Worm (Caenorhabditis elegans) whole organism, midembryonic: ENCODE results near the gene Y47D7A.6.

Source experiments
- T22C8.4 ChIP-seq: fragments of 200-800 bp; sonication (Bioruptor generic); IDR thresholded peaks from 2 replicates; pipeline ENCODE4 v1.3.6; 2022; ENCODE audit warnings: missing genetic modification characterization, missing compliant biosample characterization
- cog-1 ChIP-seq: sonication (generic microtip); optimal IDR thresholded peaks from 2 replicates; lab custom pipeline; 2016; ENCODE audit warnings: missing genetic modification characterization, missing compliant biosample characterization
- flt-1 ChIP-seq: fragments of 200-800 bp; sonication (Bioruptor generic); IDR thresholded peaks from 2 replicates; pipeline ENCODE4 v1.3.6; 2022; ENCODE audit warnings: missing genetic modification characterization, missing compliant biosample characterization
- klf-2 ChIP-seq: fragments of 200-800 bp; sonication (Bioruptor generic); conservative IDR thresholded peaks from 2 replicates; pipeline ENCODE4 v1.3.6; 2022; ENCODE audit warnings: missing genetic modification reagents, missing genetic modification characterization, missing compliant biosample characterization
- med-1 ChIP-seq: sonication (generic microtip); optimal IDR thresholded peaks from 2 replicates; lab custom pipeline; 2017; ENCODE audit warnings: missing genetic modification characterization, mild to moderate bottlenecking, missing compliant biosample characterization, antibody characterized with exemption, missing genetic modification reagents; ENCODE audit not compliant: insufficient read depth
- ref-1 ChIP-seq: fragments of 200-800 bp; sonication (Bioruptor generic); conservative IDR thresholded peaks from 2 replicates; pipeline ENCODE4 v1.3.6; 2022; ENCODE audit warnings: missing genetic modification reagents, missing genetic modification characterization, missing compliant biosample characterization
- tab-1 ChIP-seq: fragments of 200-800 bp; sonication (Bioruptor generic); IDR thresholded peaks from 2 replicates; pipeline ENCODE4 v1.3.6; 2022; ENCODE audit warnings: missing genetic modification characterization, missing compliant biosample characterization
- ztf-23 ChIP-seq: fragments of 200-800 bp; sonication (Bioruptor generic); IDR thresholded peaks from 2 replicates; pipeline ENCODE4 v1.3.6; 2022; ENCODE audit warnings: missing genetic modification reagents, missing genetic modification characterization, missing compliant biosample characterization
- ztf-29 ChIP-seq: fragments of 200-800 bp; sonication (Bioruptor generic); IDR thresholded peaks from 2 replicates; pipeline ENCODE4 v1.3.6; 2022; ENCODE audit warnings: missing genetic modification reagents, missing genetic modification characterization, missing compliant biosample characterization

The Y47D7A.6 gene

DNA sequence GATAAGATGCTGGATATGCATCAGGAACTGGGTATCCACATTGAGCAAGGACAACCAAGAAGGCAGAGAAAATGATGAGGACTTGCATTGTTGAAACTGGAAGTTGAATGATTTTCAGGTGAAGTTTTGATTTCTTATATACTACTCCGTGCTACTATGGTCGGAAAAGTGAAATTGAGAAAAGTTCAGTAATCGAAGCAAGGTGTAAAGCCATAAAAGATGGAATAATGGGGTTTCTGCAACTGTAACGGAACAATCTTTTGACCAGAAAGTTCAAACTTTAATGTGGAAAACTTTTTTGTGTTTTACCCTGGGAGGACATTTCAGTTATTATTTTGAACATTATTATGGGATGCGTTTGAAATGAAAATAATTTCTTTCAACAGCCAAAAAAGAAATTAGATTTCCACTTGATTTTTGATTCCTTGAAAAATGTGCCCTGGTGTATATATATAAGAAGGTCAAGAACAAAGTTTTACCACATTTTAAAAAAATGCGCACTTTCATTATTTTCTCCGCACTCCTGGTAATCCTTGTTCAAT, 5.9 kb upstream of the Y47D7A.6 start, which contains the start of the genes Y47D7A.9 and Y47D7A.19:
Gene Y47D7A.9, minus strand, starts transcription at position 101 of the 542 bp plus-strand sequence.
Gene Y47D7A.19, plus strand, starts transcription at position 492 of the 542 bp plus-strand sequence.
- TF ChIP-seq T22C8.4 (GFP tag; lab: Robert Waterston, UW) (no peak), cog-1 (tag; lab: Kevin White, UChicago) (no peak), tab-1 (GFP tag; lab: Robert Waterston, UW) (no peak), ztf-23 (GFP tag; lab: Robert Waterston, UW) (no peak), flt-1 (GFP tag; lab: Robert Waterston, UW) (no peak), med-1 (GFP tag; lab: Kevin White, UChicago) (no peak), ztf-29 (no peak), klf-2 (GFP tag; lab: Robert Waterston, UW) (no peak), ref-1 (GFP tag; lab: Robert Waterston, UW) (no peak)

- no peak for TF ChIP-seq cog-1 (tag; lab: Kevin White, UChicago)
- no peak for TF ChIP-seq tab-1 (GFP tag; lab: Robert Waterston, UW)
- TF ChIP-seq med-1 (GFP tag; lab: Kevin White, UChicago): no peak
- no peak for TF ChIP-seq flt-1 (GFP tag; lab: Robert Waterston, UW)
- TF ChIP-seq ztf-23 (GFP tag; lab: Robert Waterston, UW): no peak
- TF ChIP-seq ztf-29: no peak
- TF ChIP-seq klf-2 (GFP tag; lab: Robert Waterston, UW): no peak
- no peak for TF ChIP-seq T22C8.4 (GFP tag; lab: Robert Waterston, UW)
- no peak for TF ChIP-seq ref-1 (GFP tag; lab: Robert Waterston, UW)
Measured at ce11 chrV:4423087-4423486, 5.1 kb upstream of the Y47D7A.6 start.

DNA sequence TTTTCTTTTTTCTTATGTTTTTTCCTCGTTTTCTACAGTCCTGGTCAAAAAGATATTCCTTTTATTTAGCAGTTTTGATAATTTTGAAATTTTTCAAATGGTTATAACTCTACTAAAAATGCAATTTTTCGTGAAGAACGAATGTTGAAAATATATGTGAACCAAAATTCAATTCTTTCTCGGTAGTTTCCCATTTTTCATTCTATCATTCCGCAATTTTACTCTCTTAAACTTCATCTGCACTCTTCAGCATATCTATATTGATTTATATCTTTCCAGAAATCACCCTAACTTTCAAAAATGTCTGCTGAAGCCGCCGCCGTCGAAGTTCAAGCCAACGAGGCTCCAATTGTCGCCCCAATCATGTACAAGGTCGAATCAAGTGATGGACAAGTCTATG, 4.1 kb upstream of the Y47D7A.6 start, which contains the start of gene skr-7:
Gene skr-7, plus strand, starts transcription at position 301 of the 400 bp plus-strand sequence.
- TF ChIP-seq cog-1 (tag; lab: Kevin White, UChicago) (no peak), med-1 (GFP tag; lab: Kevin White, UChicago) (no peak), ztf-23 (GFP tag; lab: Robert Waterston, UW) (no peak), T22C8.4 (GFP tag; lab: Robert Waterston, UW) (no peak), tab-1 (GFP tag; lab: Robert Waterston, UW) (no peak)

DNA sequence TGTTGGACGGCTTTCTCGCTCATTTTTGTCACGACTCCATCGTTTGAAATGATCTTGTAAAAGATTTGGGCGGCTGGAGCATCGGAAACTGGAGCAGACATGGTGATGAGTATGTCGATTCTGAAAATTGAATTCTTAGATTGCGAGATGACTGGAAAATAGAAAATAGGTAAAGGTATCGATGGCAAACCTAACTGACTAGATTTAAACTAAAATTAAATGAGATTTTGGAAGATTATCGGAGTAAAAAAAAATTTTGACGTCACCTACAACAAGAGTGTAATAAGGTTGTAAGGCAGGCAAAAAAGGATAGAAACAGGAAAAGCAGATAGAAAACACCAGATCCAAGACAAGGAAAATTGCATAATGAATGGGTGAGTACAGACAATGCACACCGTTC, 3.5 kb upstream of the Y47D7A.6 start, which contains the start of gene skr-14:
Gene skr-14, minus strand, starts transcription at position 101 of the 400 bp plus-strand sequence.
- no peak for TF ChIP-seq cog-1 (tag; lab: Kevin White, UChicago)
- no peak for TF ChIP-seq ztf-29
- no peak for TF ChIP-seq ref-1 (GFP tag; lab: Robert Waterston, UW)
- no peak for TF ChIP-seq flt-1 (GFP tag; lab: Robert Waterston, UW)
- TF ChIP-seq tab-1 (GFP tag; lab: Robert Waterston, UW): no peak
- no peak for TF ChIP-seq med-1 (GFP tag; lab: Kevin White, UChicago)
- no peak for TF ChIP-seq klf-2 (GFP tag; lab: Robert Waterston, UW)
- TF ChIP-seq ztf-23 (GFP tag; lab: Robert Waterston, UW): no peak
- TF ChIP-seq T22C8.4 (GFP tag; lab: Robert Waterston, UW): no peak

DNA sequence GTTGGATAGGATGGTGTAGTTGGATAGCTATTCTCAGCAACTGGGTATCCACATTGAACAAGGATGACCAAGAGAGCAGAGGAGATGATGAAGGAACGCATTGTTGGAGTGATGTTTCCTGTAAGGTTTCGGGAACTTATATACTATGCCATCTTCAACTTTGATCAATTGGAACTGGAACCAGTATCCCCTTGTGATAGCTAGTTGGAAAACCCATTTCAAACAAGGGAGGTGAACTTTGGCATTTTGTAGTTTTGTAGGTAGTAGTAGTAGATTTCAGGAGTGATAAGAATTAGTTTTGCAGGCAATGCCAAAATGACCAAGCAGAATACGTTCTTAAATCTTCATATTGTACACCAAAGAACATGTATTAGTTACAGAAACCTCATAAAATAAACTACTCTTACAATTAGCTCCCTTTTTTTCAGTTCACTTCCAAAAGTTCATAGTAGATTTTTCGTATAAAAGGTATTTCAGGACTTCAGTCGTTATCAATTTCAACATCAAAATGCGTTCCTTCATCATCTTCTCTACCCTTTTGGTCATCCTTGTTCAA, 1.8 kb upstream of the Y47D7A.6 start, which contains the start of the genes Y47D7A.7 and Y47D7A.2:
Gene Y47D7A.7, minus strand, starts transcription at position 101 of the 556 bp plus-strand sequence.
Gene Y47D7A.2, plus strand, starts transcription at position 506 of the 556 bp plus-strand sequence.
- TF ChIP-seq cog-1 (tag; lab: Kevin White, UChicago): no peak
- TF ChIP-seq tab-1 (GFP tag; lab: Robert Waterston, UW): no peak

ce11 chrV:4416710-4417109, 1.3 kb downstream of the Y47D7A.6 start, which contains the start of gene Y47D7A.18:
Y47D7A.18 (minus strand) TSS chrV:4416810.
- TF ChIP-seq ztf-23 (GFP tag; lab: Robert Waterston, UW) (no peak), flt-1 (GFP tag; lab: Robert Waterston, UW) (no peak), klf-2 (GFP tag; lab: Robert Waterston, UW) (no peak), ref-1 (GFP tag; lab: Robert Waterston, UW) (no peak), cog-1 (tag; lab: Kevin White, UChicago) (no peak), tab-1 (GFP tag; lab: Robert Waterston, UW) (no peak)

ce11 chrV:4414613-4415071, 3.4 kb downstream of the Y47D7A.6 start, which contains the start of gene grl-5:
grl-5 (minus strand) TSS chrV:4414663.
- TF ChIP-seq cog-1 (tag; lab: Kevin White, UChicago) (no peak), flt-1 (GFP tag; lab: Robert Waterston, UW) (no peak), T22C8.4 (GFP tag; lab: Robert Waterston, UW) (no peak), ztf-29 (no peak), tab-1 (GFP tag; lab: Robert Waterston, UW) (no peak), klf-2 (GFP tag; lab: Robert Waterston, UW) (no peak), med-1 (GFP tag; lab: Kevin White, UChicago) (no peak), ztf-23 (GFP tag; lab: Robert Waterston, UW) (no peak)

DNA sequence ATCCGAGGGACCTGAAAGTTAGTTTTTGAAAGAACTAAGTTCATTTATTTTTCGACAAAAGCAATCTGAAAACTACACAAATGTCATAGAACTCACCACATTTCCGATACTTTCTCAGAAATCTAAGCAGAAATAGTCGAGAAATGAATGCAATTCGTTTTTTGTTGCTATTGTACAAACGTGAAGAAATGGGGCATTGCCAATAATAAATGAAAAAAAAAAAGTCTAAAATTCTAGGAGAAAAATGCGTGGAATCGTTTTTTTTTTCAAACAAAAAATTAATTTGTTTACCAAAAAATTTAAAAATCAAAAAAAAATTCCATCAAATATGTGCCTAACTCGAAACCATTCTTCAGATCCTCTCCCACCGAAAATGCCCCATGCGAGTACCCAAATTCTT, 6.3 kb downstream of the Y47D7A.6 start, which contains the start of gene Y47D7A.17:
Gene Y47D7A.17, minus strand, starts transcription at position 101 of the 400 bp plus-strand sequence.
- TF ChIP-seq T22C8.4 (GFP tag; lab: Robert Waterston, UW) (no peak), tab-1 (GFP tag; lab: Robert Waterston, UW) (no peak), cog-1 (tag; lab: Kevin White, UChicago) (no peak), ref-1 (GFP tag; lab: Robert Waterston, UW) (no peak), med-1 (GFP tag; lab: Kevin White, UChicago) (no peak), klf-2 (GFP tag; lab: Robert Waterston, UW) (no peak), ztf-23 (GFP tag; lab: Robert Waterston, UW) (no peak), ztf-29 (no peak), flt-1 (GFP tag; lab: Robert Waterston, UW) (no peak)

DNA sequence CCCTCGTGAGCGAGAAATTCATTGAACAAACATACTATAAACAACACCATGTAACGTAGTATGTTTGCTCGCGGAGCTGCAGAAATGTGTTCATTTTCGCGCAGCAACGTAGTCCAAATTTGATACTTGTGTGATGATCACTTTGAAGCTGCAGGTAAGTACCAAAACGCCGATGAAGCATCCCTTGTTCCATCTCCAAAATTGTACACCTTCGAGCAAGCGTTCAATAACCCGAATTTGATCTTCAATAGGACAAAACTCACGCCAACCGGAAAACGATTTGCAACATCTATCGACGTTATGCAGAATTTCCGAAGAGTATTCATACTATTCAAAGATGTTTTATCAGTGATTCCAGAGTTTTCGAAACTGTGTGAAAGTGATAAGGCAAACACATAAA, 7.4 kb downstream of the Y47D7A.6 start, which contains the start of gene Y47D7A.3:
Gene Y47D7A.3, plus strand, starts transcription at position 301 of the 400 bp plus-strand sequence.
- no peak for TF ChIP-seq med-1 (GFP tag; lab: Kevin White, UChicago)
- no peak for TF ChIP-seq ztf-23 (GFP tag; lab: Robert Waterston, UW)
- TF ChIP-seq T22C8.4 (GFP tag; lab: Robert Waterston, UW): no peak
- no peak for TF ChIP-seq ztf-29
- no peak for TF ChIP-seq flt-1 (GFP tag; lab: Robert Waterston, UW)
- TF ChIP-seq ref-1 (GFP tag; lab: Robert Waterston, UW): no peak
- no peak for TF ChIP-seq tab-1 (GFP tag; lab: Robert Waterston, UW)
- TF ChIP-seq klf-2 (GFP tag; lab: Robert Waterston, UW): no peak
- TF ChIP-seq cog-1 (tag; lab: Kevin White, UChicago): no peak
